Fruit fly (Drosophila melanogaster): ENCODE results near the gene dac.

The dac gene

DNA sequence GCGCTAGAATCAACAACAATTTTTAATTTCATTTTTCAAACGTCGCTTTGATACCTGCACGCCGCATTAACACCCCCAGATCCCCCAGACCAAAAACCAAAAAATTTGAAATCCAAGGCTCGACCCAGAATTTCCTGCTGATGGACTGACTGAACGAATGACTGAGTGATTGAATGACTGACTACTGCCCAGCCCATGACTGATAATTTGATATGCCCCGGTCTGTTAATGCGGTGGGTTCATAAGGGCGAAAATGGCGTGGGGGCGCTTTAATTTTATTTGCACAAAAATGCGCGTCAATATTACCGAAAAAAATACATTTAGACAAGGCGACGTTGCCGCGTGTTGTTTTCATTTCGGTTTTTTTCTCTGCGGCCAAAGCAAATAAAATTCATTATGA, 43.2 kb downstream of the dac start:
- no peak for TF ChIP-seq CG8478 (optimal IDR thresholded peaks at IDR 0.05)
- TF ChIP-seq usp (GFP tag; optimal IDR thresholded peaks at IDR 0.05): no peak
- no peak for TF ChIP-seq psq (optimal IDR thresholded peaks at IDR 0.05)
- TF ChIP-seq pan (optimal IDR thresholded peaks at IDR 0.05): no peak
- TF ChIP-seq EcR (GFP tag; optimal IDR thresholded peaks at IDR 0.05): no peak
- TF ChIP-seq Dll (optimal IDR thresholded peaks at IDR 0.05): no peak

DNA sequence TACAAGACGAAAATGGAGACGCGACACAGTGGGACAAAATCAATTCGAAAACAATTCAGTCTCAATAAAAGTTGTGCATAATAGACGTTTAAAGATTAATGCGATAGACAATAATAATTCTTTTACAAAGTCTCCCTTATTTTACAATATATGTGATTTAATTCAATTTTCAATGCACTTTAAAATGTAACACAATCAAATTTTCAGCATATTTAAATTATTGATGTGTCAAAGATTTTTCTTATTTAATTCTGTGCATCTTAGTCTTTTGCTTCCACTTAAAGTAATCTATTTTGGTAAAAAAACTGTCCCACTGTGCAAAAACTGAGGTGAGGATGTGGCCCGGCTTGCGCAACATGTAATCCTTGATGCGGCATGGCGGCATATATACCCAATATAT, 47.9 kb downstream of the dac start:
- no peak for TF ChIP-seq psq (optimal IDR thresholded peaks at IDR 0.05)
- TF ChIP-seq Dll (optimal IDR thresholded peaks at IDR 0.05): no peak
- no peak for TF ChIP-seq usp (GFP tag; optimal IDR thresholded peaks at IDR 0.05)
- no peak for TF ChIP-seq EcR (GFP tag; optimal IDR thresholded peaks at IDR 0.05)
- no peak for TF ChIP-seq CG8478 (optimal IDR thresholded peaks at IDR 0.05)
- TF ChIP-seq pan (optimal IDR thresholded peaks at IDR 0.05): no peak

DNA sequence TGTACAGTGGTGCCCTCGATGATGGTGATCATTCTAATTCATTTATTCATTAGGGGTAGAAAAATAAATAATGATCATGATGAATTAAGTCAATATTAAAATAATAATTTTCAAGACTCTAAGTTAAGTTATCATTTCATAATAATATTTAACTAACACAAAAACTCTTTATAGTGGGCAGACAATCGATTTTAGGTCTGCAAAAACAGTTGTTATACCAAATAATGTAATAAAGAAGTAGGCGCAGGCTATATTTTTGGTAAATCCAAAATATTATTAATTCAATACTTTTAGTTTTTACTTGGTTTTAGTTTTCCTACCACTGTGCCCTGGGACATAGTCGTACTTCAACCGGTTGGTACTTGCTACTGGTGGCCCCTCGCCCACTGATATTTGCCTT, 50.2 kb downstream of the dac start:
- TF ChIP-seq CG8478 (optimal IDR thresholded peaks at IDR 0.05) (no peak), EcR (GFP tag; optimal IDR thresholded peaks at IDR 0.05) (no peak), Dll (optimal IDR thresholded peaks at IDR 0.05) (no peak), usp (GFP tag; optimal IDR thresholded peaks at IDR 0.05) (no peak), pan (optimal IDR thresholded peaks at IDR 0.05) (no peak), psq (optimal IDR thresholded peaks at IDR 0.05) (no peak)

DNA sequence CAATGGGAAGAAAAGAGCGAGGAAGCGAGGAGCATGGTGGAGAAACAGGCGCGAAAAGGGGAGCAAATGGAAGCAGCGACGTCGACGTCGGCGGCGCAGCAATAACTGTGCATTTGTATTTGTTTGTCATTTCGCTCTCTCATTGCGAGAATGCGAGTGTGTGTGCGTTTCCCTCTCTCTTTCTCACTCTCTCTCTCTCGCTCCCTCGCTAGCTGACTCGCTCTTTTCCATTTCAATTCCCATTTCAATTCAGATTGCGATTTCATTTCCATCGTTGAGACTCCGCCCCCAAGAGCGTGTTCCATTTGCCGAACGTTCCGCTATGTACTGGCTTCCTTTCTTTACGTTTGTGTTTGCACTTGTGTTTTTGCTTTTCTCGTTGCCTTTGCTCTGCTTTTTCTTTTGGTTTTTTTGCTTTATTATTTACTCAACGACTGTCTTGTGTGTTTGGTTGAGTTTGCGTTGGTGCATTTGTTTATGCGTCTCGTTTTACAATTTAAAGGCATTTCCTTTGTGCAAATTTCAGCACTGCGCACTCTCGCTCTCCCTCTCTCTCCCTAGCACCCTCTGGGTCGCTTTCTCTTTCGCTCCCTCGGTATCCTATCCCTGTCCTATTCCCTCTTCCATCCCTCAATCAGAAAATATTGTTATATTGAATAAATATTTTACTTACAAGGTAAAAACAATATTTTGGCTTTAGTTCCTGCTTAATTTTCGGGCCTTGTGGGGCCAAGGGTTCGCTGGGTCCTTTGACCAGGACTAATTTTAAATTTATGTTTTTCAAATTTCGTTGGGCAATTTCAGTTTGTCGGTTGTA, 62.9 kb downstream of the dac start:
- TF ChIP-seq CG8478 (optimal IDR thresholded peaks at IDR 0.05) (peak; percentile 86), psq (optimal IDR thresholded peaks at IDR 0.05) (no peak), EcR (GFP tag; optimal IDR thresholded peaks at IDR 0.05) (no peak)
